Worm (Caenorhabditis elegans) whole organism, L3 larva: ENCODE data around the gene dhrs-4.

Experiments
- mdl-1 ChIP-seq: fragments of 150-350 bp; optimal IDR thresholded peaks from 2 replicates; lab custom pipeline; 2014; ENCODE audit warnings: missing biosample characterization, missing genetic modification characterization
- pha-4 ChIP-seq: fragments of 150-350 bp; optimal IDR thresholded peaks from 2 replicates; lab custom pipeline; 2014; ENCODE audit warnings: missing biosample characterization, missing genetic modification reagents, missing genetic modification characterization
- pqm-1 ChIP-seq: fragments of 150-350 bp; optimal IDR thresholded peaks from 2 replicates; lab custom pipeline; 2017; ENCODE audit warnings: missing biosample characterization, missing genetic modification characterization, inconsistent platforms
- unc-62 ChIP-seq: fragments of 150-350 bp; sonication (generic microtip); optimal IDR thresholded peaks from 4 replicates; lab custom pipeline; 2014; ENCODE audit warnings: missing biosample characterization, missing genetic modification reagents, missing genetic modification characterization

- no peak for TF ChIP-seq pha-4 (tag; lab: Kevin White, UChicago)
- TF ChIP-seq unc-62 (GFP tag; lab: Kevin White, UChicago): no peak
- no peak for TF ChIP-seq pqm-1 (tag; lab: Kevin White, UChicago)
- TF ChIP-seq mdl-1 (tag; lab: Kevin White, UChicago): no peak
Measured at ce11 chrV:12901301-12901700, 21.1 kb upstream of the dhrs-4 start.
